Fruit fly (Drosophila melanogaster) whole organism: Measurements from ENCODE around the gene CG6443.

ENCODE experiments used
- pan ChIP-seq: fragments of >200 bp; optimal IDR thresholded peaks from 2 replicates; lab custom pipeline; 2017
- usp ChIP-seq: fragments of >200 bp; optimal IDR thresholded peaks from 2 replicates; lab custom pipeline; 2017; ENCODE audit warnings: missing biosample characterization, missing genetic modification characterization, mixed read lengths

- TF ChIP-seq usp (GFP tag; lab: Kevin White, UChicago) (no peak), pan (lab: Kevin White, UChicago) (no peak)
These were observed 38.9 kb downstream of the CG6443 start, which contains the start of gene Ubc2 for dm6 chr2L:10767597-10768188.
